Worm (Caenorhabditis elegans) whole organism, mixed stage, embryonic: ENCODE data around the gene spe-45.

Source experiments
- M03D4.4 ChIP-seq: sonication (generic microtip); optimal IDR thresholded peaks from 2 replicates; lab custom pipeline; 2017; ENCODE audit warnings: mild to moderate bottlenecking, missing genetic modification characterization, missing compliant biosample characterization
- blmp-1 ChIP-seq: fragments of 150-350 bp; optimal IDR thresholded peaks from 2 replicates; lab custom pipeline; 2014; ENCODE audit warnings: missing biosample characterization, missing genetic modification characterization
- ceh-39 ChIP-seq: fragments of 150-350 bp; optimal IDR thresholded peaks from 2 replicates; lab custom pipeline; 2014; ENCODE audit warnings: missing biosample characterization, missing genetic modification characterization
- ceh-83 ChIP-seq: fragments of 200-800 bp; sonication (Bioruptor generic); optimal IDR thresholded peaks from 2 replicates; lab custom pipeline; 2018; ENCODE audit warnings: mild to moderate bottlenecking, missing genetic modification characterization, missing compliant biosample characterization
- ces-1 ChIP-seq: fragments of 150-350 bp; optimal IDR thresholded peaks from 2 replicates; lab custom pipeline; 2014; ENCODE audit warnings: missing biosample characterization, missing genetic modification reagents, missing genetic modification characterization
- elt-1 ChIP-seq: sonication (generic microtip); optimal IDR thresholded peaks from 2 replicates; lab custom pipeline; 2017; ENCODE audit warnings: missing genetic modification characterization, mild to moderate bottlenecking, missing compliant biosample characterization, antibody characterized with exemption, moderate library complexity, borderline replicate concordance; ENCODE audit not compliant: insufficient read depth
- lin-13 ChIP-seq: fragments of 150-350 bp; optimal IDR thresholded peaks from 2 replicates; lab custom pipeline; 2014; ENCODE audit warnings: missing biosample characterization, missing genetic modification characterization
- lin-32 ChIP-seq: fragments of 200-800 bp; sonication (Bioruptor generic); optimal IDR thresholded peaks from 2 replicates; lab custom pipeline; 2018; ENCODE audit warnings: mild to moderate bottlenecking, missing genetic modification characterization, missing compliant biosample characterization
- lsy-2 ChIP-seq: fragments of 150-350 bp; optimal IDR thresholded peaks from 2 replicates; lab custom pipeline; 2014; ENCODE audit warnings: missing biosample characterization, missing genetic modification characterization
- mep-1 ChIP-seq: fragments of 150-350 bp; optimal IDR thresholded peaks from 2 replicates; lab custom pipeline; 2017; ENCODE audit warnings: missing biosample characterization, missing genetic modification reagents, missing genetic modification characterization, inconsistent platforms
- nhr-237 ChIP-seq: fragments of 150-350 bp; optimal IDR thresholded peaks from 2 replicates; lab custom pipeline; 2014; ENCODE audit warnings: missing biosample characterization, missing genetic modification characterization
- nhr-28 ChIP-seq: fragments of 150-350 bp; optimal IDR thresholded peaks from 2 replicates; lab custom pipeline; 2014; ENCODE audit warnings: missing biosample characterization, missing genetic modification characterization
- nhr-76 ChIP-seq: sonication (generic microtip); optimal IDR thresholded peaks from 2 replicates; lab custom pipeline; 2017; ENCODE audit warnings: missing biosample characterization, missing genetic modification characterization
- unc-62 ChIP-seq: fragments of 150-350 bp; optimal IDR thresholded peaks from 2 replicates; lab custom pipeline; 2014; ENCODE audit warnings: missing biosample characterization, missing genetic modification reagents, missing genetic modification characterization

DNA sequence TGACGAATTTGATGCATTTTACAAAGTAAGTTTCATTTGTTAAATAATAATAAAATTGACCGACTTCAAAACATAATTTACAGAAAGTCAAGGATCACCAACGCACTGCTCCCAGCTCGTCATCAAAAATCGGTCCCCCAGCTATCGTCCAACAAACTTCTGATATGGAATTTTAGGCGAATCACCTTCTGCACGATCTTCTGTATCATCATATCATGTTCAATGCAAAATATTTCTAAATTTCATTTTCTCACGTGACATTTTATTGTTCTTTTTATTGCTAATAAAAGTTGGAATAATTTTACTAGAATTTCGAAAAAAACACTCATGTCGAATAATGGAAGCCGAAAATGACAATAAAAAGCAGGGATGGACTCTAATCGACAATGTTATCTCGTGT is 20.3 kb upstream of the spe-45 start, which contains the start of gene acl-13:
- TF ChIP-seq nhr-28 (tag; lab: Kevin White, UChicago) (no peak), elt-1 (tag; lab: Kevin White, UChicago) (no peak), blmp-1 (tag; lab: Kevin White, UChicago) (no peak), M03D4.4 (tag; lab: Kevin White, UChicago) (no peak), mep-1 (no peak), ceh-83 (GFP tag; lab: Kevin White, UChicago) (no peak), unc-62 (GFP tag; lab: Kevin White, UChicago) (no peak), lin-13 (tag; lab: Kevin White, UChicago) (no peak), ces-1 (no peak), lsy-2 (tag; lab: Kevin White, UChicago) (no peak), lin-32 (GFP tag; lab: Kevin White, UChicago) (no peak), nhr-76 (tag; lab: Kevin White, UChicago) (no peak), nhr-237 (tag; lab: Kevin White, UChicago) (no peak), ceh-39 (tag; lab: Kevin White, UChicago) (no peak)
